Worm (Caenorhabditis elegans) whole organism, L1 larva: Measurements from ENCODE around the gene smg-8.

Experiments
- C04F5.9 ChIP-seq: sonication (generic microtip); optimal IDR thresholded peaks from 2 replicates; lab custom pipeline; 2016; ENCODE audit warnings: missing genetic modification characterization, missing compliant biosample characterization
- C16A3.4 ChIP-seq: fragments of 150-350 bp; optimal IDR thresholded peaks from 2 replicates; lab custom pipeline; 2014; ENCODE audit warnings: missing biosample characterization, missing genetic modification characterization
- Y116A8C.19 ChIP-seq: sonication (generic microtip); optimal IDR thresholded peaks from 2 replicates; lab custom pipeline; 2016; ENCODE audit warnings: missing compliant biosample characterization, missing genetic modification characterization, borderline replicate concordance
- alr-1 ChIP-seq: fragments of 200-800 bp; sonication (Bioruptor generic); optimal IDR thresholded peaks from 2 replicates; lab custom pipeline; 2018; ENCODE audit warnings: borderline replicate concordance, mild to moderate bottlenecking, missing genetic modification characterization, missing compliant biosample characterization
- aly-2 ChIP-seq: fragments of 150-350 bp; optimal IDR thresholded peaks from 2 replicates; lab custom pipeline; 2014; ENCODE audit warnings: missing biosample characterization, missing genetic modification characterization
- blmp-1 ChIP-seq: fragments of 150-350 bp; optimal IDR thresholded peaks from 2 replicates; lab custom pipeline; 2014; ENCODE audit warnings: missing biosample characterization, missing genetic modification characterization
- ceh-8 ChIP-seq: fragments of 200-800 bp; sonication (Bioruptor generic); optimal IDR thresholded peaks from 2 replicates; lab custom pipeline; 2018; ENCODE audit warnings: mild to moderate bottlenecking, missing genetic modification characterization, moderate library complexity, missing compliant biosample characterization
- ceh-82 ChIP-seq, 3 experiments: fragments of 150-350 bp in 1 of 3; sonication (generic microtip) in 2 of 3; optimal IDR thresholded peaks; 2 replicates each; lab custom pipeline; 2014 to 2017; ENCODE audit warnings: missing biosample characterization in 3 of 3, missing genetic modification characterization in 3 of 3
- dpl-1 ChIP-seq, 3 experiments: fragments of 150-350 bp in 2 of 3; sonication (generic microtip) in 1 of 3; optimal IDR thresholded peaks; 2 replicates each; lab custom pipeline; 2014 to 2017; ENCODE audit warnings: missing biosample characterization in 3 of 3, missing genetic modification characterization in 3 of 3, missing genetic modification reagents in 3 of 3
- efl-1 ChIP-seq, 4 experiments: fragments of 150-350 bp; optimal IDR thresholded peaks in 3 of 4; peaks in 1 of 4; 1 replicate in 1 of 4; 2 replicates in 3 of 4; lab custom pipeline; 2014; ENCODE audit warnings: missing biosample characterization in 2 of 4, missing genetic modification characterization in 2 of 4, missing genetic modification reagents in 2 of 4
- efl-3 ChIP-seq: fragments of 200-800 bp; sonication (Bioruptor generic); optimal IDR thresholded peaks from 2 replicates; lab custom pipeline; 2018; ENCODE audit warnings: mild to moderate bottlenecking, missing genetic modification characterization, missing compliant biosample characterization
- elt-2 ChIP-seq: sonication (generic microtip); optimal IDR thresholded peaks from 2 replicates; lab custom pipeline; 2016; ENCODE audit warnings: missing genetic modification characterization, mild to moderate bottlenecking, inconsistent platforms, missing compliant biosample characterization, missing genetic modification reagents
- elt-3 ChIP-seq, 6 experiments: fragments of 150-350 bp in 1 of 6; sonication (generic microtip); optimal IDR thresholded peaks; 2 replicates each; lab custom pipeline; 2017 to 2018; ENCODE audit warnings: missing biosample characterization in 6 of 6, missing genetic modification characterization in 6 of 6, inconsistent platforms in 1 of 6
- ets-5 ChIP-seq: fragments of 200-800 bp; sonication (Bioruptor generic); IDR thresholded peaks from 2 replicates; pipeline ENCODE4 v1.3.6; 2022; ENCODE audit warnings: missing genetic modification characterization, missing compliant biosample characterization
- fkh-4 ChIP-seq: sonication (generic microtip); optimal IDR thresholded peaks from 2 replicates; lab custom pipeline; 2016; ENCODE audit warnings: missing compliant biosample characterization, missing genetic modification characterization, borderline replicate concordance
- fkh-8 ChIP-seq: sonication (generic microtip); optimal IDR thresholded peaks from 2 replicates; lab custom pipeline; 2016; ENCODE audit warnings: mild to moderate bottlenecking, missing genetic modification characterization, missing compliant biosample characterization
- grh-1 ChIP-seq: fragments of 200-800 bp; sonication (Bioruptor generic); IDR thresholded peaks from 2 replicates; pipeline ENCODE4 v1.3.6; 2022; ENCODE audit warnings: missing genetic modification reagents, missing genetic modification characterization, missing compliant biosample characterization
- hlh-17 ChIP-seq: fragments of 200-800 bp; sonication (Bioruptor generic); optimal IDR thresholded peaks from 2 replicates; lab custom pipeline; 2018; ENCODE audit warnings: missing genetic modification characterization, mild to moderate bottlenecking, missing compliant biosample characterization, moderate library complexity, borderline replicate concordance
- hlh-4 ChIP-seq: sonication (generic microtip); optimal IDR thresholded peaks from 2 replicates; lab custom pipeline; 2016; ENCODE audit warnings: mild to moderate bottlenecking, missing genetic modification characterization, missing compliant biosample characterization
- irx-1 ChIP-seq: sonication (generic microtip); optimal IDR thresholded peaks from 2 replicates; lab custom pipeline; 2016; ENCODE audit warnings: missing genetic modification characterization, missing compliant biosample characterization
- isw-1 ChIP-seq: fragments of 200-800 bp; sonication (Bioruptor generic); IDR thresholded peaks from 2 replicates; pipeline ENCODE4 v1.3.6; 2022; ENCODE audit warnings: missing genetic modification characterization, missing compliant biosample characterization
- lin-13 ChIP-seq: fragments of 150-350 bp; optimal IDR thresholded peaks from 2 replicates; lab custom pipeline; 2014; ENCODE audit warnings: missing biosample characterization, missing genetic modification reagents, missing genetic modification characterization
- lin-15B ChIP-seq: fragments of 150-350 bp; sonication (generic microtip); optimal IDR thresholded peaks from 3 replicates; lab custom pipeline; 2014; ENCODE audit warnings: missing biosample characterization, missing genetic modification characterization
- lin-39 ChIP-seq: fragments of 150-350 bp; optimal IDR thresholded peaks from 2 replicates; lab custom pipeline; 2014; ENCODE audit warnings: missing biosample characterization, missing genetic modification reagents, missing genetic modification characterization
- lsy-2 ChIP-seq, 2 experiments: fragments of 150-350 bp; optimal IDR thresholded peaks; 2 replicates each; lab custom pipeline; 2014; ENCODE audit warnings: missing biosample characterization in 2 of 2, missing genetic modification characterization in 2 of 2
- mdl-1 ChIP-seq, 2 experiments: fragments of 150-350 bp; optimal IDR thresholded peaks; 2 replicates each; lab custom pipeline; 2014 to 2017; ENCODE audit warnings: missing biosample characterization in 2 of 2, missing genetic modification characterization in 2 of 2, inconsistent platforms in 1 of 2
- mef-2 ChIP-seq: fragments of 150-350 bp; optimal IDR thresholded peaks from 2 replicates; lab custom pipeline; 2014; ENCODE audit warnings: missing biosample characterization, missing genetic modification characterization
- mep-1 ChIP-seq: fragments of 150-350 bp; optimal IDR thresholded peaks from 2 replicates; lab custom pipeline; 2014; ENCODE audit warnings: missing biosample characterization, missing genetic modification characterization
- nhr-19 ChIP-seq: fragments of 200-800 bp; sonication (Bioruptor generic); conservative IDR thresholded peaks from 2 replicates; pipeline ENCODE4 v1.3.6; 2022; ENCODE audit warnings: missing genetic modification characterization, missing compliant biosample characterization
- nhr-20 ChIP-seq: sonication (generic microtip); optimal IDR thresholded peaks from 2 replicates; lab custom pipeline; 2016; ENCODE audit warnings: mild to moderate bottlenecking, missing genetic modification characterization, missing compliant biosample characterization
- nhr-76 ChIP-seq: sonication (generic microtip); optimal IDR thresholded peaks from 2 replicates; lab custom pipeline; 2017; ENCODE audit warnings: missing biosample characterization, missing genetic modification characterization
- nhr-77 ChIP-seq: fragments of 150-350 bp; optimal IDR thresholded peaks from 2 replicates; lab custom pipeline; 2014; ENCODE audit warnings: missing biosample characterization, missing genetic modification characterization
- nhr-85 ChIP-seq: sonication (generic microtip); peaks from one replicate; lab custom pipeline; 2016; ENCODE audit warnings: missing genetic modification characterization, inconsistent platforms, missing compliant biosample characterization
- nhr-90 ChIP-seq: sonication (generic microtip); optimal IDR thresholded peaks from 2 replicates; lab custom pipeline; 2016; ENCODE audit warnings: mild to moderate bottlenecking, missing genetic modification characterization, missing compliant biosample characterization; ENCODE audit not compliant: poor library complexity
- skn-1 ChIP-seq: fragments of 150-350 bp; optimal IDR thresholded peaks from 2 replicates; lab custom pipeline; 2014; ENCODE audit warnings: missing biosample characterization, missing genetic modification characterization
- sptf-1 ChIP-seq: fragments of 150-350 bp; optimal IDR thresholded peaks from 2 replicates; lab custom pipeline; 2014; ENCODE audit warnings: missing biosample characterization, missing genetic modification characterization
- tlp-1 ChIP-seq: fragments of 150-350 bp; optimal IDR thresholded peaks from 2 replicates; lab custom pipeline; 2014; ENCODE audit warnings: missing biosample characterization, missing genetic modification characterization
- unc-86 ChIP-seq: sonication (generic microtip); optimal IDR thresholded peaks from 2 replicates; lab custom pipeline; 2016; ENCODE audit warnings: missing genetic modification characterization, missing compliant biosample characterization
- unc-98 ChIP-seq: fragments of 200-800 bp; sonication (Bioruptor generic); IDR thresholded peaks from 2 replicates; pipeline ENCODE4 v1.3.6; 2022; ENCODE audit warnings: missing genetic modification characterization, missing compliant biosample characterization
- xbp-1 ChIP-seq: sonication (generic microtip); optimal IDR thresholded peaks from 2 replicates; lab custom pipeline; 2016; ENCODE audit warnings: missing genetic modification characterization, missing compliant biosample characterization
- zag-1 ChIP-seq: fragments of 150-350 bp; optimal IDR thresholded peaks from 2 replicates; lab custom pipeline; 2014; ENCODE audit warnings: missing biosample characterization, missing genetic modification characterization
- ztf-4 ChIP-seq: fragments of 150-350 bp; optimal IDR thresholded peaks from 2 replicates; lab custom pipeline; 2014; ENCODE audit warnings: missing biosample characterization, missing genetic modification characterization

smg-8 gene

DNA sequence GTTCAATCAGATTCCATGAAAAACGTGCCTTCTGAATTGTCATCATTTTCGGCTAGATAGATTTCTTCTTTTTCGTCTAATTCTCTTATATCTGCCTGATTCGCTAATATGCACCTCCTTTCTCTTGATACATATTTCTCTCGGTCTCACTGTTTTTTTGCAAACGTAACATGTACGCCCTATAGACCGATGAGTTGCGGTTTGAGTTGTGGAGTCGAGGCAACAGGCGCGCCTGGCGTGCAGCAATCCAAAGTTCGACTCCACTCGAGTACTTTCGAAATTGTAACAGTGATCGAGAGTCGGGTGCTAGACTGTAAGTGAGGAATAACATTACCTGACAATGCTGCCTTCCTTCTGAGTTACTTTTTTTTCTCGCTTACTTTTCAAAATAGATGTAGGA is 55.6 kb downstream of the smg-8 start (continued):
- TF ChIP-seq lsy-2 (tag; optimal IDR thresholded peaks at IDR 0.05; lab: Kevin White, UChicago), result peak; percentile 67 to 92
- no peak for TF ChIP-seq ets-5 (GFP tag; lab: Robert Waterston, UW)
- TF ChIP-seq lin-15B, result no peak
- peak; percentile 65 for TF ChIP-seq elt-2
- TF ChIP-seq mdl-1 (tag; optimal IDR thresholded peaks at IDR 0.05; lab: Kevin White, UChicago), result peak in 1 of 2 experiments; percentile 86
- no peak for TF ChIP-seq nhr-76 (tag; lab: Kevin White, UChicago)
- peak; percentile 18 for TF ChIP-seq ztf-4
- peak; percentile 44 for TF ChIP-seq mef-2 (tag; lab: Kevin White, UChicago)
- TF ChIP-seq C16A3.4, result peak; percentile 93
- no peak for TF ChIP-seq Y116A8C.19 (tag; lab: Kevin White, UChicago)
- TF ChIP-seq hlh-17 (GFP tag; lab: Kevin White, UChicago), result no peak
- TF ChIP-seq efl-1 (optimal IDR thresholded peaks at IDR 0.05; lab: Kevin White, UChicago), result peak; percentile 66 to 68
- TF ChIP-seq efl-1 (GFP tag; optimal IDR thresholded peaks at IDR 0.05 in 1 of 2; lab: Kevin White, UChicago), result peak; percentile 53 to 96
- TF ChIP-seq C04F5.9 (tag; lab: Kevin White, UChicago), result peak; percentile 7
- TF ChIP-seq mep-1, result peak; percentile 82
- TF ChIP-seq irx-1, result peak; percentile 58
- no peak for TF ChIP-seq sptf-1 (tag; lab: Kevin White, UChicago)
- TF ChIP-seq tlp-1, result no peak
- peak; percentile 97 for TF ChIP-seq nhr-77 (tag; lab: Kevin White, UChicago)
- TF ChIP-seq blmp-1 (tag; lab: Kevin White, UChicago), result peak; percentile 76
- peak; percentile 94 for TF ChIP-seq nhr-85 (tag; lab: Kevin White, UChicago)
- TF ChIP-seq nhr-90 (tag; lab: Kevin White, UChicago), result peak; percentile 94
- no peak for TF ChIP-seq fkh-4
- TF ChIP-seq skn-1 (tag; lab: Kevin White, UChicago), result peak; percentile 97
- no peak for TF ChIP-seq alr-1 (tag; lab: Kevin White, UChicago)
- no peak for TF ChIP-seq efl-3 (GFP tag; lab: Kevin White, UChicago)
- peak; percentile 68 for TF ChIP-seq xbp-1 (tag; lab: Kevin White, UChicago)
- TF ChIP-seq aly-2 (tag; lab: Kevin White, UChicago), result peak; percentile 66
- peak; percentile 39 for TF ChIP-seq fkh-8
- TF ChIP-seq ceh-82 (tag; optimal IDR thresholded peaks at IDR 0.05; lab: Kevin White, UChicago), result peak; percentile 26 to 56 (median 48)
- TF ChIP-seq elt-3 (tag; optimal IDR thresholded peaks at IDR 0.05; lab: Kevin White, UChicago), result peak in 3 of 6 experiments; percentile 32 to 83 (median 55)
- no peak for TF ChIP-seq unc-98 (GFP tag; lab: Robert Waterston, UW)
- TF ChIP-seq dpl-1 (GFP tag; optimal IDR thresholded peaks at IDR 0.05; lab: Kevin White, UChicago), result peak; percentile 30 to 67 (median 58)
- peak; percentile 33 for TF ChIP-seq unc-86 (tag; lab: Kevin White, UChicago)
- TF ChIP-seq zag-1 (tag; lab: Kevin White, UChicago), result no peak
- TF ChIP-seq lin-13 (GFP tag; lab: Kevin White, UChicago), result peak; percentile 32
- peak; percentile 41 for TF ChIP-seq ceh-8 (GFP tag; lab: Kevin White, UChicago)
- peak; percentile 92 for TF ChIP-seq nhr-20 (tag; lab: Kevin White, UChicago)
- TF ChIP-seq nhr-19, result peak; percentile 79
- TF ChIP-seq isw-1 (GFP tag; lab: Robert Waterston, UW), result no peak
- no peak for TF ChIP-seq hlh-4 (tag; lab: Kevin White, UChicago)
- TF ChIP-seq grh-1 (GFP tag; lab: Robert Waterston, UW), result peak; percentile 47; the same call in 1 of the 2 replicates
- TF ChIP-seq lin-39, result no peak
